Fruit fly (Drosophila melanogaster) whole organism, embryonic: ENCODE results near the gene Kr-h1.

Source experiments
- Blimp-1 ChIP-seq: fragments of 200-800 bp; sonication (Bioruptor generic); optimal IDR thresholded peaks from 3 replicates; lab custom pipeline; 2018; ENCODE audit warnings: missing biosample characterization, missing genetic modification characterization, mild to moderate bottlenecking, moderate library complexity, missing genetic modification reagents
- CG10147 ChIP-seq: fragments of 200-800 bp; sonication (Bioruptor generic); optimal IDR thresholded peaks from 2 replicates; lab custom pipeline; 2019; ENCODE audit warnings: missing biosample characterization, mild to moderate bottlenecking, missing genetic modification characterization, moderate library complexity
- CG10366 ChIP-seq: fragments of 200-800 bp; sonication (Bioruptor generic); IDR thresholded peaks from 2 replicates; pipeline ENCODE4 v1.3.6; 2022; ENCODE audit warnings: missing biosample characterization, missing genetic modification characterization
- CG10565 ChIP-seq: fragments of 200-800 bp; sonication (Bioruptor generic); optimal IDR thresholded peaks from 3 replicates; lab custom pipeline; 2016; ENCODE audit warnings: missing biosample characterization, mild to moderate bottlenecking, missing genetic modification characterization
- CG11398 ChIP-seq: fragments of 200-800 bp; sonication (Bioruptor generic); optimal IDR thresholded peaks from 2 replicates; lab custom pipeline; 2016; ENCODE audit warnings: missing biosample characterization, missing genetic modification characterization
- CG12071 ChIP-seq: fragments of 200-800 bp; sonication (Bioruptor generic); optimal IDR thresholded peaks from 3 replicates; lab custom pipeline; 2018; ENCODE audit warnings: missing biosample characterization, mild to moderate bottlenecking, missing genetic modification characterization
- CG12104 ChIP-seq: fragments of 200-800 bp; sonication (Bioruptor generic); optimal IDR thresholded peaks from 3 replicates; lab custom pipeline; 2016; ENCODE audit warnings: missing biosample characterization, missing genetic modification characterization
- CG12155 ChIP-seq: fragments of 200-800 bp; sonication (Bioruptor generic); optimal IDR thresholded peaks from 3 replicates; lab custom pipeline; 2016; ENCODE audit warnings: missing biosample characterization, missing genetic modification characterization
- CG17361 ChIP-seq: fragments of 200-800 bp; sonication (Bioruptor generic); IDR thresholded peaks from 3 replicates; pipeline ENCODE4 v1.3.6; 2022; ENCODE audit warnings: missing biosample characterization, missing genetic modification characterization
- CG17912 ChIP-seq: fragments of 200-800 bp; sonication (Bioruptor generic); optimal IDR thresholded peaks from 2 replicates; lab custom pipeline; 2018; ENCODE audit warnings: missing biosample characterization, mild to moderate bottlenecking, missing genetic modification characterization
- CG2116 ChIP-seq: fragments of 200-800 bp; sonication (Bioruptor generic); optimal IDR thresholded peaks from 3 replicates; lab custom pipeline; 2018; ENCODE audit warnings: missing biosample characterization, mild to moderate bottlenecking, missing genetic modification characterization
- CG2678 ChIP-seq: fragments of 200-800 bp; sonication (Bioruptor generic); optimal IDR thresholded peaks from 3 replicates; lab custom pipeline; 2019; ENCODE audit warnings: missing biosample characterization, mild to moderate bottlenecking, missing genetic modification characterization, moderate library complexity
- CG30020 ChIP-seq: fragments of 200-800 bp; optimal IDR thresholded peaks from 2 replicates; lab custom pipeline; 2019; ENCODE audit warnings: missing biosample characterization, mild to moderate bottlenecking, missing genetic modification characterization, moderate library complexity
- CG3065 ChIP-seq: fragments of 200-800 bp; sonication (Bioruptor generic); optimal IDR thresholded peaks from 2 replicates; lab custom pipeline; 2016; ENCODE audit warnings: missing biosample characterization, missing genetic modification characterization
- CG32767 ChIP-seq: fragments of 200-800 bp; sonication (Bioruptor generic); IDR thresholded peaks from 2 replicates; pipeline ENCODE4 v1.3.6; 2022; ENCODE audit warnings: missing biosample characterization, missing genetic modification characterization
- CG34422 ChIP-seq: fragments of 200-800 bp; sonication (Bioruptor generic); IDR thresholded peaks from 3 replicates; pipeline ENCODE4 v1.3.6; 2022; ENCODE audit warnings: missing biosample characterization, missing genetic modification characterization
- CG3838 ChIP-seq: fragments of 200-800 bp; sonication (Bioruptor generic); optimal IDR thresholded peaks from 3 replicates; lab custom pipeline; 2016; ENCODE audit warnings: missing biosample characterization, missing genetic modification characterization
- CG42726 ChIP-seq: fragments of 200-800 bp; sonication (Bioruptor generic); IDR thresholded peaks from 2 replicates; pipeline ENCODE4 v1.3.6; 2022; ENCODE audit warnings: missing biosample characterization, missing genetic modification characterization; ENCODE audit not compliant: partially characterized antibody
- CG4360 ChIP-seq: fragments of 200-800 bp; sonication (Bioruptor generic); IDR thresholded peaks from 2 replicates; pipeline ENCODE4 v1.3.6; 2022; ENCODE audit warnings: missing biosample characterization, missing genetic modification characterization
- CG6654 ChIP-seq: fragments of 200-800 bp; sonication (Bioruptor generic); optimal IDR thresholded peaks from 2 replicates; lab custom pipeline; 2017; ENCODE audit warnings: missing biosample characterization, mild to moderate bottlenecking, missing genetic modification characterization
- CG6689 ChIP-seq: fragments of 200-800 bp; sonication (Bioruptor generic); IDR thresholded peaks from 2 replicates; pipeline ENCODE4 v1.3.6; 2022; ENCODE audit warnings: missing biosample characterization, missing genetic modification characterization
- CG7928 ChIP-seq: fragments of 200-800 bp; sonication (Bioruptor generic); optimal IDR thresholded peaks from 2 replicates; lab custom pipeline; 2017; ENCODE audit warnings: missing biosample characterization, mild to moderate bottlenecking, missing genetic modification characterization
- CG8478 ChIP-seq: fragments of >200 bp; optimal IDR thresholded peaks from 2 replicates; lab custom pipeline; 2018
- Dref ChIP-seq: fragments of 200-800 bp; sonication (Bioruptor generic); IDR thresholded peaks from 2 replicates; pipeline ENCODE4 v1.3.6; 2022; ENCODE audit warnings: missing biosample characterization, missing genetic modification characterization
- Gug ChIP-seq: fragments of 200-800 bp; sonication (Bioruptor generic); IDR thresholded peaks from 4 replicates; pipeline ENCODE4 v1.3.6; 2022; ENCODE audit warnings: missing biosample characterization, missing genetic modification characterization
- Hey ChIP-seq: fragments of 200-800 bp; sonication (Bioruptor generic); optimal IDR thresholded peaks from 3 replicates; lab custom pipeline; 2018; ENCODE audit warnings: missing biosample characterization, mild to moderate bottlenecking, missing genetic modification characterization
- Hsf ChIP-seq: fragments of 200-800 bp; sonication (Bioruptor generic); optimal IDR thresholded peaks from 3 replicates; lab custom pipeline; 2016; ENCODE audit warnings: missing biosample characterization, missing genetic modification characterization
- NfI ChIP-seq: fragments of 200-800 bp; sonication (Bioruptor generic); optimal IDR thresholded peaks from 3 replicates; lab custom pipeline; 2018; ENCODE audit warnings: missing biosample characterization, mild to moderate bottlenecking, missing genetic modification characterization, moderate library complexity
- ab ChIP-seq: fragments of 200-800 bp; sonication (Bioruptor generic); optimal IDR thresholded peaks from 2 replicates; lab custom pipeline; 2016; ENCODE audit warnings: missing biosample characterization, missing genetic modification characterization
- abd-A ChIP-seq: fragments of 200-800 bp; sonication (Bioruptor generic); optimal IDR thresholded peaks from 3 replicates; lab custom pipeline; 2019; ENCODE audit warnings: missing biosample characterization, mild to moderate bottlenecking, missing genetic modification characterization, moderate library complexity
- aop ChIP-seq: fragments of 200-800 bp; sonication (Bioruptor generic); IDR thresholded peaks from 2 replicates; pipeline ENCODE4 v1.3.6; 2022; ENCODE audit warnings: missing biosample characterization, missing genetic modification characterization
- ato ChIP-seq: fragments of 200-800 bp; sonication (Bioruptor generic); IDR thresholded peaks from 2 replicates; pipeline ENCODE4 v1.3.6; 2022; ENCODE audit warnings: missing biosample characterization, missing genetic modification characterization; ENCODE audit not compliant: partially characterized antibody
- caup ChIP-seq: fragments of 200-800 bp; sonication (Bioruptor generic); optimal IDR thresholded peaks from 3 replicates; lab custom pipeline; 2017; ENCODE audit warnings: missing biosample characterization, mild to moderate bottlenecking, missing genetic modification characterization, moderate library complexity; ENCODE audit not compliant: severe bottlenecking
- crol ChIP-seq: fragments of 200-800 bp; sonication (Bioruptor generic); IDR thresholded peaks from 2 replicates; pipeline ENCODE4 v1.3.6; 2022; ENCODE audit warnings: missing biosample characterization, missing genetic modification characterization
- da ChIP-seq: fragments of 200-800 bp; sonication (Bioruptor generic); optimal IDR thresholded peaks from 2 replicates; lab custom pipeline; 2016; ENCODE audit warnings: missing biosample characterization, missing genetic modification characterization
- dm ChIP-seq: fragments of 200-800 bp; sonication (Bioruptor generic); optimal IDR thresholded peaks from 3 replicates; lab custom pipeline; 2016; ENCODE audit warnings: missing biosample characterization, missing genetic modification characterization
- fd3F ChIP-seq: fragments of 200-800 bp; sonication (Bioruptor generic); optimal IDR thresholded peaks from 2 replicates; lab custom pipeline; 2018; ENCODE audit warnings: missing biosample characterization, mild to moderate bottlenecking, missing genetic modification characterization, moderate library complexity
- gsb ChIP-seq: fragments of 200-800 bp; sonication (Bioruptor generic); IDR thresholded peaks from 2 replicates; pipeline ENCODE4 v1.3.6; 2022; ENCODE audit warnings: missing biosample characterization, missing genetic modification characterization
- her ChIP-seq: fragments of 200-800 bp; sonication (Bioruptor generic); optimal IDR thresholded peaks from 2 replicates; lab custom pipeline; 2016; ENCODE audit warnings: missing biosample characterization, missing genetic modification characterization
- kay ChIP-seq: fragments of 200-800 bp; sonication (Bioruptor generic); optimal IDR thresholded peaks from 2 replicates; lab custom pipeline; 2016; ENCODE audit warnings: missing biosample characterization, missing genetic modification characterization
- pan ChIP-seq, 4 experiments: fragments of >200 bp in 3 of 4; fragments of 200-800 bp in 1 of 4; sonication (Bioruptor generic) in 1 of 4; optimal IDR thresholded peaks in 3 of 4; IDR thresholded peaks in 1 of 4; 2 replicates each; pipeline versions ENCODE4 v1.3.6 to Lab custom; 2017 to 2022; ENCODE audit warnings: missing biosample characterization in 2 of 4, missing genetic modification characterization in 2 of 4, mixed read lengths in 1 of 4
- psq ChIP-seq: fragments of 200-800 bp; sonication (Bioruptor generic); optimal IDR thresholded peaks from 2 replicates; lab custom pipeline; 2017; ENCODE audit warnings: missing biosample characterization, missing genetic modification characterization
- ro ChIP-seq: fragments of 200-800 bp; sonication (Bioruptor generic); IDR thresholded peaks from 2 replicates; pipeline ENCODE4 v1.3.6; 2022; ENCODE audit warnings: missing biosample characterization, missing genetic modification characterization
- sim ChIP-seq: fragments of 200-800 bp; sonication (Bioruptor generic); IDR thresholded peaks from 2 replicates; pipeline ENCODE4 v1.3.6; 2022; ENCODE audit warnings: missing biosample characterization, missing genetic modification characterization
- sima ChIP-seq: fragments of 200-800 bp; sonication (Bioruptor generic); optimal IDR thresholded peaks from 2 replicates; lab custom pipeline; 2016; ENCODE audit warnings: missing biosample characterization, missing genetic modification characterization
- slbo ChIP-seq: fragments of 200-800 bp; sonication (Bioruptor generic); IDR thresholded peaks from 2 replicates; pipeline ENCODE4 v1.3.6; 2022; ENCODE audit warnings: missing biosample characterization, missing genetic modification characterization
- slp2 ChIP-seq: fragments of 200-800 bp; sonication (Bioruptor generic); optimal IDR thresholded peaks from 2 replicates; lab custom pipeline; 2016; ENCODE audit warnings: missing biosample characterization, missing genetic modification characterization
- twi ChIP-seq: fragments of 200-800 bp; optimal IDR thresholded peaks from 2 replicates; lab custom pipeline; 2019; ENCODE audit warnings: missing biosample characterization, mild to moderate bottlenecking, missing genetic modification characterization, moderate library complexity
- wor ChIP-seq: fragments of 200-800 bp; sonication (Bioruptor generic); IDR thresholded peaks from 2 replicates; pipeline ENCODE4 v1.3.6; 2022; ENCODE audit warnings: missing biosample characterization, missing genetic modification characterization

The Kr-h1 gene

DNA sequence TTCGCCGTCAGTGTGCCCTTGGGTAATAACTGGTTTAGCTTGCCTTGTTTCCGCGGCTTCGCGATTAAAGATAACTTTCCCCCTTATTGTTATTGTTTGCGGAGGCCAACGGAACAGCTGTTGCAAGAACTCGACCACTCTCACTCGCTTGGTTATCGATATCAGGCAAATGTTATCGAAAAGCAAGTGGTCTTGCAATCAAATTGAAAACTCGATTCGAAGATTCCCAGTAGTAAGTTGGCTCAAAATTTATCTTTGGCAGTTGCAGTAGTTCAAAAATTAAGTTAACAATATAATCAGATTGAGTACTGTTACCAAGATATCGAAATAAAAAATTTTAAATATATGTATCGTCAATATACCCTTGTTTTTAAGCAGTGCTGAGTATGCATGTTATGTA, 16.6 kb upstream of the Kr-h1 start, which contains the start of the genes Fbw5 and CG9147 (continued):
- TF ChIP-seq CG6654 (GFP tag; lab: Kevin White, UChicago) = peak; percentile 91
- TF ChIP-seq CG10366 (GFP tag; lab: Robert Waterston, UW) = peak; percentile 100
- TF ChIP-seq ab (GFP tag; lab: Kevin White, UChicago) = peak; percentile 97
- peak in 1 of 2 experiments; percentile 25 for TF ChIP-seq pan (optimal IDR thresholded peaks at IDR 0.05; lab: Kevin White, UChicago)
- peak; percentile 70 to 99 for TF ChIP-seq pan (GFP tag; optimal IDR thresholded peaks at IDR 0.05 in 1 of 2, IDR thresholded peaks at IDR 0.05 in 1 of 2)
- peak; percentile 76 for TF ChIP-seq Dref (GFP tag; lab: Robert Waterston, UW)
- TF ChIP-seq crol (GFP tag; lab: Robert Waterston, UW) = peak; percentile 89
- TF ChIP-seq kay (GFP tag; lab: Kevin White, UChicago) = peak; percentile 99
- peak; percentile 99 for TF ChIP-seq CG34422
- TF ChIP-seq CG17912 (GFP tag; lab: Kevin White, UChicago) = peak; percentile 96
- TF ChIP-seq CG32767 = peak; percentile 100
- peak; percentile 99 for TF ChIP-seq Gug (GFP tag; lab: Robert Waterston, UW)
- TF ChIP-seq twi = peak; percentile 98
- TF ChIP-seq CG10147 (GFP tag; lab: Kevin White, UChicago) = peak; percentile 99
- peak; percentile 92 for TF ChIP-seq CG30020
- TF ChIP-seq CG12155 = peak; percentile 99
- peak; percentile 99 for TF ChIP-seq Blimp-1 (GFP tag; lab: Kevin White, UChicago)
- TF ChIP-seq CG7928 (GFP tag; lab: Kevin White, UChicago) = peak; percentile 84
- peak; percentile 99 for TF ChIP-seq CG17361
- peak; percentile 100 for TF ChIP-seq Hsf (GFP tag; lab: Kevin White, UChicago)
- peak; percentile 100 for TF ChIP-seq slbo (GFP tag; lab: Robert Waterston, UW)
- TF ChIP-seq caup = peak; percentile 99
- TF ChIP-seq fd3F = peak; percentile 100
- TF ChIP-seq CG12104 (GFP tag; lab: Kevin White, UChicago) = peak; percentile 100
- peak; percentile 100 for TF ChIP-seq NfI (GFP tag; lab: Kevin White, UChicago)
- TF ChIP-seq CG2116 (GFP tag; lab: Kevin White, UChicago) = peak; percentile 96
- no peak; the same call in 1 of the 2 replicates for TF ChIP-seq ato (GFP tag; lab: Robert Waterston, UW)
- peak; percentile 97 for TF ChIP-seq psq (GFP tag; lab: Kevin White, UChicago)
- TF ChIP-seq wor (GFP tag; lab: Robert Waterston, UW) = peak; percentile 99
- TF ChIP-seq CG42726 (GFP tag; lab: Robert Waterston, UW) = no peak
- peak; percentile 99 for TF ChIP-seq CG11398 (GFP tag; lab: Kevin White, UChicago)
- peak; percentile 96 for TF ChIP-seq aop (GFP tag; lab: Robert Waterston, UW)
- TF ChIP-seq sim (GFP tag; lab: Robert Waterston, UW) = peak; percentile 99
- TF ChIP-seq ro (GFP tag; lab: Robert Waterston, UW) = peak; percentile 99
- TF ChIP-seq CG10565 = peak; percentile 99
- TF ChIP-seq slp2 (GFP tag; lab: Kevin White, UChicago) = peak; percentile 99
- peak; percentile 97 for TF ChIP-seq Hey (tag; lab: Kevin White, UChicago)
- peak; percentile 99 for TF ChIP-seq CG3838
- TF ChIP-seq abd-A (tag; lab: Kevin White, UChicago) = no peak
- peak; percentile 100 for TF ChIP-seq CG2678 (tag; lab: Kevin White, UChicago)
- TF ChIP-seq CG6689 = peak; percentile 99
- peak; percentile 99 for TF ChIP-seq sima (GFP tag; lab: Kevin White, UChicago)
- peak; percentile 99 for TF ChIP-seq da (GFP tag; lab: Kevin White, UChicago)
- TF ChIP-seq CG3065 = peak; percentile 99
- peak; percentile 98 for TF ChIP-seq her
- peak; percentile 99 for TF ChIP-seq gsb
- peak; percentile 98 for TF ChIP-seq CG12071
- TF ChIP-seq dm (GFP tag; lab: Kevin White, UChicago) = peak; percentile 99
- no peak for TF ChIP-seq CG8478 (lab: Kevin White, UChicago)
- peak; percentile 93 for TF ChIP-seq CG4360
